Worm (Caenorhabditis elegans): ENCODE data around the gene npax-4.

The npax-4 gene

ce11 chrIV:8827500-8827899 is 52.2 kb downstream of the npax-4 start, which contains the start of gene T28C6.7:
TSS of gene T28C6.7 (plus strand) at chrIV:8827800.
- no peak for TF ChIP-seq sea-1 (GFP tag; conservative IDR thresholded peaks at IDR 0.05)
- no peak for TF ChIP-seq ets-7 (tag; optimal IDR thresholded peaks at IDR 0.05)
- TF ChIP-seq hmg-4 (GFP tag; optimal IDR thresholded peaks at IDR 0.05) = no peak
- no peak for TF ChIP-seq hmbx-1 (tag; optimal IDR thresholded peaks at IDR 0.05)
- no peak for TF ChIP-seq F13C5.2 (tag; optimal IDR thresholded peaks at IDR 0.05)
